Fruit fly (Drosophila melanogaster): ENCODE results near the gene CG6793.

The CG6793 gene

DNA sequence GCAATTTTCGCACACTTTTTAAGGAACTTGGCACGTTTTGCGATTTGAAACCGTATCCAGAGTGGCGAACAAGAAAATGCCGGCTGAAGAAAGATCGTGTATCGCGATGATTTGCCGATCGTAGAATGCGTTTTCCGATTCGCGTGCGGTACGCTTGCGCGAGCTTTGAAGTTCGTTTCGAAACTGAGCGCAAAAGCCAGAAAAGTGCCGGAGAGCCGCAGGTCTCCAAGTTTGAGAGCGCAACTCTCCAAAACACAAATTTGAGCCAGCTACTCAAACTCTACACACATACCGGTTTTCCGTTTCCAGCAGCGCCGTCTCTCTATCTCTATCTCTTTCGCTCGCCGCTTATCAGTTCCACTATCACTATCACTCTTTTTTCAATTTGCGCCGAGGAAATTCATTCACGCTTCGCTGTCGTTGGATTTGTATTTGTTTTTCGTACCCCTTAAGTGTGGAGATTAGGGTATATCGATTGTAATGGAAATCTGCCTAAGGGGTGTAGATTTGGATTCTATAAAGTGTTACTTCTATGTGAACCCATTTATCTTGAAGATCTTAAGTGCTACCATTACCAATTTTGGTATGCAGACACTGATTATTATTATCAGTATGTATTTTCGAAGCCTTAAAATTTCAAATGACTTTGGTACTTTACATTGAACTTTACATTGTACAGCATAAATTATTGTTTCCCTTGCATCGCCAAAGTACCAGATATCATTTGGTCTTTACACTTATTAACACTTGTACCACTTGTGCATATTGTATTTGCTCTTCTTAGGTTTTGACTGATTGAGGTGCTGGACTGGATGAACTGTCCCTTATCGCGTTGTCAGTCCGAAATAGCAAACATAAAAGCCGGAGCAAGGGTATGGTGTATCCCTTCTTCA, 14.3 kb downstream of the CG6793 start (continued):
- TF ChIP-seq CG13296 (GFP tag; optimal IDR thresholded peaks at IDR 0.05) (peak; percentile 37), CG15011 (GFP tag; optimal IDR thresholded peaks at IDR 0.05) (peak; percentile 67), CG7372 (GFP tag; IDR thresholded peaks at IDR 0.05) (peak; percentile 55; the same call in 1 of the 2 replicates), Drgx (GFP tag; IDR thresholded peaks at IDR 0.05) (no peak), Sry-β (GFP tag; optimal IDR thresholded peaks at IDR 0.05) (peak; percentile 32), dm (GFP tag; optimal IDR thresholded peaks at IDR 0.05) (peak; percentile 31), Taf1 (GFP tag; IDR thresholded peaks at IDR 0.05) (no peak), crol (GFP tag; IDR thresholded peaks at IDR 0.05) (no peak), Scr (GFP tag; IDR thresholded peaks at IDR 0.05; ENCODE audit: partially characterized antibody) (peak; percentile 27; the same call in 1 of the 2 replicates), CG10543 (GFP tag; optimal IDR thresholded peaks at IDR 0.05) (peak; percentile 77), HmgD (GFP tag; optimal IDR thresholded peaks at IDR 0.05) (peak; percentile 3), CG2199 (GFP tag; IDR thresholded peaks at IDR 0.05) (peak; percentile 65; the same call in 1 of the 3 replicates), CG7556 (GFP tag; optimal IDR thresholded peaks at IDR 0.05) (peak; percentile 85), zf30C (GFP tag; optimal IDR thresholded peaks at IDR 0.05) (no peak), sc (optimal IDR thresholded peaks at IDR 0.05) (no peak), sc (GFP tag; optimal IDR thresholded peaks at IDR 0.05) (peak; percentile 71), caup (GFP tag; optimal IDR thresholded peaks at IDR 0.05; ENCODE audit: severe bottlenecking) (peak; percentile 32), ttk (GFP tag; IDR thresholded peaks at IDR 0.05) (no peak; the same call in 1 of the 2 replicates), bbx (GFP tag; IDR thresholded peaks at IDR 0.05; ENCODE audit: partially characterized antibody) (peak; percentile 62), Dfd (GFP tag; optimal IDR thresholded peaks at IDR 0.05) (no peak), Mrtf (GFP tag; IDR thresholded peaks at IDR 0.05) (peak; percentile 54; the same call in 1 of the 3 replicates), pzg (GFP tag; optimal IDR thresholded peaks at IDR 0.05) (no peak), CG1603 (tag; optimal IDR thresholded peaks at IDR 0.05) (peak; percentile 57), phol (tag; optimal IDR thresholded peaks at IDR 0.05) (peak; percentile 85), bcd (GFP tag; optimal IDR thresholded peaks at IDR 0.05) (peak; percentile 70), CG14667 (GFP tag; IDR thresholded peaks at IDR 0.05) (peak; percentile 38; the same call in 1 of the 2 replicates), trh (GFP tag; optimal IDR thresholded peaks at IDR 0.05) (peak; percentile 9), CG8388 (GFP tag; optimal IDR thresholded peaks at IDR 0.05) (peak; percentile 67), lbe (GFP tag; optimal IDR thresholded peaks at IDR 0.05) (no peak), zen2 (GFP tag; IDR thresholded peaks at IDR 0.05; ENCODE audit: partially characterized antibody) (peak; percentile 33; the same call in 2 of the 3 replicates), CG33213 (GFP tag; optimal IDR thresholded peaks at IDR 0.05) (peak; percentile 43), Fer3 (tag; optimal IDR thresholded peaks at IDR 0.05) (peak; percentile 30), insv (GFP tag; optimal IDR thresholded peaks at IDR 0.05) (no peak), CG8281 (tag; optimal IDR thresholded peaks at IDR 0.05) (no peak), Dip2 (GFP tag; IDR thresholded peaks at IDR 0.05) (no peak), CG1832 (GFP tag; optimal IDR thresholded peaks at IDR 0.05) (no peak), CG4282 (GFP tag; optimal IDR thresholded peaks at IDR 0.05) (no peak), MESR4 (GFP tag; optimal IDR thresholded peaks at IDR 0.05) (no peak), vfl (GFP tag; optimal IDR thresholded peaks at IDR 0.05) (peak; percentile 67), Adf1 (GFP tag; IDR thresholded peaks at IDR 0.05) (peak; percentile 55), CG3726 (GFP tag; IDR thresholded peaks at IDR 0.05) (peak; percentile 60; the same call in 1 of the 3 replicates), CG5245 (GFP tag; optimal IDR thresholded peaks at IDR 0.05) (peak; percentile 39), CG18011 (GFP tag; optimal IDR thresholded peaks at IDR 0.05) (no peak), tup (GFP tag; optimal IDR thresholded peaks at IDR 0.05) (no peak), tna (GFP tag; IDR thresholded peaks at IDR 0.05; ENCODE audit: partially characterized antibody) (peak; percentile 30; the same call in 1 of the 2 replicates), peb (GFP tag; IDR thresholded peaks at IDR 0.05) (no peak), Fer1 (GFP tag; optimal IDR thresholded peaks at IDR 0.05) (peak; percentile 62), psq (GFP tag; optimal IDR thresholded peaks at IDR 0.05) (no peak)
